Worm (Caenorhabditis elegans) whole organism, L4 larva: ENCODE data around the gene F25E5.5.

Experiments
- D1046.2 ChIP-seq: fragments of 200-800 bp; sonication (Bioruptor generic); IDR thresholded peaks from 2 replicates; pipeline ENCODE4 v1.3.6; 2022; ENCODE audit warnings: missing genetic modification characterization, missing compliant biosample characterization
- F10B5.3 ChIP-seq: sonication (generic microtip); optimal IDR thresholded peaks from 2 replicates; lab custom pipeline; 2016; ENCODE audit warnings: mild to moderate bottlenecking, missing genetic modification characterization, missing compliant biosample characterization
- F26F4.8 ChIP-seq: fragments of 200-800 bp; sonication (Bioruptor generic); conservative IDR thresholded peaks from 2 replicates; pipeline ENCODE4 v1.3.6; 2022; ENCODE audit warnings: missing genetic modification characterization, missing compliant biosample characterization
- F37D6.2 ChIP-seq: sonication (generic microtip); optimal IDR thresholded peaks from 2 replicates; lab custom pipeline; 2016; ENCODE audit warnings: mild to moderate bottlenecking, missing genetic modification characterization, missing compliant biosample characterization
- T20F7.1 ChIP-seq: fragments of 200-800 bp; sonication (Bioruptor generic); optimal IDR thresholded peaks from 2 replicates; lab custom pipeline; 2018; ENCODE audit warnings: mild to moderate bottlenecking, missing genetic modification characterization, missing compliant biosample characterization
- T26A8.4 ChIP-seq: fragments of 200-800 bp; sonication (Bioruptor generic); IDR thresholded peaks from 2 replicates; pipeline ENCODE4 v1.3.6; 2022; ENCODE audit warnings: missing genetic modification characterization, missing compliant biosample characterization
- Y105C5A.15 ChIP-seq: fragments of 200-800 bp; sonication (Bioruptor generic); IDR thresholded peaks from 2 replicates; pipeline ENCODE4 v1.3.6; 2022; ENCODE audit warnings: missing genetic modification characterization, missing compliant biosample characterization
- Y48G9A.11 ChIP-seq: fragments of 200-800 bp; sonication (Bioruptor generic); IDR thresholded peaks from 2 replicates; pipeline ENCODE4 v1.3.6; 2022; ENCODE audit warnings: missing genetic modification reagents, missing genetic modification characterization, missing compliant biosample characterization
- Y5F2A.4 ChIP-seq: fragments of 200-800 bp; sonication (Bioruptor generic); optimal IDR thresholded peaks from 2 replicates; lab custom pipeline; 2018; ENCODE audit warnings: mild to moderate bottlenecking, missing genetic modification characterization, missing compliant biosample characterization
- ZK337.2 ChIP-seq: fragments of 200-800 bp; sonication (Bioruptor generic); IDR thresholded peaks from 2 replicates; pipeline ENCODE4 v1.3.6; 2022; ENCODE audit warnings: missing genetic modification reagents, missing genetic modification characterization, missing compliant biosample characterization
- aha-1 ChIP-seq: fragments of 150-350 bp; peaks from one replicate; lab custom pipeline; 2014; ENCODE audit warnings: missing biosample characterization, missing genetic modification characterization
- ama-1 ChIP-seq: fragments of 150-350 bp; optimal IDR thresholded peaks from 2 replicates; lab custom pipeline; 2014; ENCODE audit warnings: inconsistent platforms, mixed read lengths
- arid-1 ChIP-seq: fragments of 200-800 bp; sonication (Bioruptor generic); conservative IDR thresholded peaks from 2 replicates; pipeline ENCODE4 v1.3.6; 2022; ENCODE audit warnings: missing genetic modification reagents, missing genetic modification characterization, missing compliant biosample characterization
- attf-4 ChIP-seq: sonication (generic microtip); optimal IDR thresholded peaks from 3 replicates; lab custom pipeline; 2017; ENCODE audit warnings: missing biosample characterization, missing genetic modification characterization
- ceh-28 ChIP-seq: fragments of 150-350 bp; optimal IDR thresholded peaks from 2 replicates; lab custom pipeline; 2014; ENCODE audit warnings: missing biosample characterization, missing genetic modification reagents, missing genetic modification characterization
- ctbp-1 ChIP-seq: fragments of 200-800 bp; sonication (Bioruptor generic); IDR thresholded peaks from 2 replicates; pipeline ENCODE4 v1.3.6; 2022; ENCODE audit warnings: missing genetic modification reagents, missing genetic modification characterization, missing compliant biosample characterization
- daf-19 ChIP-seq: fragments of 200-800 bp; sonication (Bioruptor generic); conservative IDR thresholded peaks from 2 replicates; pipeline ENCODE4 v1.3.6; 2022; ENCODE audit warnings: missing genetic modification characterization, missing compliant biosample characterization
- dmd-6 ChIP-seq: fragments of 200-800 bp; sonication (Bioruptor generic); IDR thresholded peaks from 2 replicates; pipeline ENCODE4 v1.3.6; 2022; ENCODE audit warnings: missing genetic modification reagents, missing genetic modification characterization, missing compliant biosample characterization
- dmd-8 ChIP-seq: fragments of 200-800 bp; sonication (Bioruptor generic); IDR thresholded peaks from 2 replicates; pipeline ENCODE4 v1.3.6; 2022; ENCODE audit warnings: missing genetic modification characterization, missing compliant biosample characterization
- duxl-1 ChIP-seq: sonication (generic microtip); optimal IDR thresholded peaks from 2 replicates; lab custom pipeline; 2016; ENCODE audit warnings: mild to moderate bottlenecking, missing genetic modification characterization, moderate library complexity, missing compliant biosample characterization; ENCODE audit not compliant: poor library complexity
- egl-43 ChIP-seq: fragments of 200-800 bp; sonication (Bioruptor generic); IDR thresholded peaks from 2 replicates; pipeline ENCODE4 v1.3.6; 2022; ENCODE audit warnings: missing genetic modification reagents, missing genetic modification characterization, missing compliant biosample characterization
- hmg-1.1 ChIP-seq: fragments of 200-800 bp; sonication (Bioruptor generic); IDR thresholded peaks from 2 replicates; pipeline ENCODE4 v1.3.6; 2022; ENCODE audit warnings: missing genetic modification reagents, missing genetic modification characterization, missing compliant biosample characterization
- lim-7 ChIP-seq: fragments of 200-800 bp; sonication (Bioruptor generic); IDR thresholded peaks from 2 replicates; pipeline ENCODE4 v1.3.6; 2022; ENCODE audit warnings: missing genetic modification characterization, missing compliant biosample characterization
- lin-1 ChIP-seq: fragments of 200-800 bp; sonication (Bioruptor generic); IDR thresholded peaks from 2 replicates; pipeline ENCODE4 v1.3.6; 2022; ENCODE audit warnings: missing genetic modification reagents, missing genetic modification characterization, missing compliant biosample characterization
- lin-38 ChIP-seq: fragments of 200-800 bp; sonication (Bioruptor generic); IDR thresholded peaks from 2 replicates; pipeline ENCODE4 v1.3.6; 2022; ENCODE audit warnings: missing genetic modification reagents, missing genetic modification characterization, missing compliant biosample characterization
- lsy-2 ChIP-seq, 2 experiments: fragments of 150-350 bp in 1 of 2; sonication (generic microtip) in 1 of 2; optimal IDR thresholded peaks; 2 replicates each; lab custom pipeline; 2014 to 2017; ENCODE audit warnings: missing biosample characterization in 2 of 2, missing genetic modification characterization in 2 of 2
- mdl-1 ChIP-seq, 2 experiments: fragments of 150-350 bp in 1 of 2; sonication (generic microtip) in 1 of 2; optimal IDR thresholded peaks; 2 replicates each; lab custom pipeline; 2014 to 2017; ENCODE audit warnings: missing biosample characterization in 2 of 2, missing genetic modification characterization in 2 of 2
- mdt-29 ChIP-seq: fragments of 200-800 bp; sonication (Bioruptor generic); IDR thresholded peaks from 2 replicates; pipeline ENCODE4 v1.3.6; 2022; ENCODE audit warnings: missing genetic modification reagents, missing genetic modification characterization, missing compliant biosample characterization
- mes-2 ChIP-seq: sonication (generic microtip); optimal IDR thresholded peaks from 2 replicates; lab custom pipeline; 2016; ENCODE audit warnings: missing genotype, mild to moderate bottlenecking, missing genetic modification characterization, missing compliant biosample characterization; ENCODE audit not compliant: poor library complexity, severe bottlenecking
- mxl-2 ChIP-seq: fragments of 200-800 bp; sonication (Bioruptor generic); conservative IDR thresholded peaks from 2 replicates; pipeline ENCODE4 v1.3.6; 2022; ENCODE audit warnings: missing genetic modification reagents, missing genetic modification characterization, missing compliant biosample characterization
- nhr-10 ChIP-seq: fragments of 150-350 bp; optimal IDR thresholded peaks from 2 replicates; lab custom pipeline; 2014; ENCODE audit warnings: missing biosample characterization, missing genetic modification characterization
- nhr-102 ChIP-seq: sonication (generic microtip); optimal IDR thresholded peaks from 2 replicates; lab custom pipeline; 2016; ENCODE audit warnings: mild to moderate bottlenecking, missing genetic modification characterization, moderate library complexity, missing compliant biosample characterization
- nhr-237 ChIP-seq: sonication (generic microtip); optimal IDR thresholded peaks from 2 replicates; lab custom pipeline; 2017; ENCODE audit warnings: missing biosample characterization, missing genetic modification characterization
- php-3 ChIP-seq: fragments of 200-800 bp; sonication (Bioruptor generic); IDR thresholded peaks from 2 replicates; pipeline ENCODE4 v1.3.6; 2022; ENCODE audit warnings: missing genetic modification reagents, missing genetic modification characterization, missing compliant biosample characterization
- rbr-2 ChIP-seq: sonication (generic microtip); optimal IDR thresholded peaks from 2 replicates; lab custom pipeline; 2016; ENCODE audit warnings: missing genotype, missing genetic modification characterization, missing compliant biosample characterization
- sdz-12 ChIP-seq: fragments of 200-800 bp; sonication (Bioruptor generic); optimal IDR thresholded peaks from 2 replicates; lab custom pipeline; 2018; ENCODE audit warnings: mild to moderate bottlenecking, missing genetic modification characterization, missing compliant biosample characterization
- skn-1 ChIP-seq: fragments of 150-350 bp; optimal IDR thresholded peaks from 2 replicates; lab custom pipeline; 2014; ENCODE audit warnings: missing biosample characterization, missing genetic modification characterization
- spr-1 ChIP-seq: sonication (generic microtip); optimal IDR thresholded peaks from 2 replicates; lab custom pipeline; 2016; ENCODE audit warnings: mild to moderate bottlenecking, missing genetic modification characterization, missing compliant biosample characterization
- spr-3 ChIP-seq: fragments of 200-800 bp; sonication (Bioruptor generic); optimal IDR thresholded peaks from 2 replicates; lab custom pipeline; 2018; ENCODE audit warnings: mild to moderate bottlenecking, missing genetic modification characterization, missing compliant biosample characterization
- tag-97 ChIP-seq: fragments of 200-800 bp; sonication (Bioruptor generic); IDR thresholded peaks from 2 replicates; pipeline ENCODE4 v1.3.6; 2022; ENCODE audit warnings: missing genetic modification characterization, missing compliant biosample characterization
- unc-130 ChIP-seq: sonication (generic microtip); optimal IDR thresholded peaks from 2 replicates; lab custom pipeline; 2016; ENCODE audit warnings: missing genetic modification reagents, missing genetic modification characterization, missing compliant biosample characterization
- unc-62 ChIP-seq, 3 experiments: fragments of 150-350 bp in 1 of 3; sonication (generic microtip); optimal IDR thresholded peaks in 2 of 3; peaks in 1 of 3; 1 replicate in 1 of 3; 2 replicates in 2 of 3; lab custom pipeline; 2014 to 2017; ENCODE audit warnings: missing biosample characterization in 3 of 3, missing genetic modification characterization in 3 of 3, missing genetic modification reagents in 3 of 3, missing genotype in 1 of 3
- zfp-2 ChIP-seq: sonication (generic microtip); optimal IDR thresholded peaks from 2 replicates; lab custom pipeline; 2016; ENCODE audit warnings: mild to moderate bottlenecking, missing genetic modification characterization, missing compliant biosample characterization
- zfp-3 ChIP-seq: fragments of 200-800 bp; sonication (Bioruptor generic); conservative IDR thresholded peaks from 2 replicates; pipeline ENCODE4 v1.3.6; 2022; ENCODE audit warnings: missing genetic modification reagents, missing genetic modification characterization, missing compliant biosample characterization

F25E5.5 gene

DNA sequence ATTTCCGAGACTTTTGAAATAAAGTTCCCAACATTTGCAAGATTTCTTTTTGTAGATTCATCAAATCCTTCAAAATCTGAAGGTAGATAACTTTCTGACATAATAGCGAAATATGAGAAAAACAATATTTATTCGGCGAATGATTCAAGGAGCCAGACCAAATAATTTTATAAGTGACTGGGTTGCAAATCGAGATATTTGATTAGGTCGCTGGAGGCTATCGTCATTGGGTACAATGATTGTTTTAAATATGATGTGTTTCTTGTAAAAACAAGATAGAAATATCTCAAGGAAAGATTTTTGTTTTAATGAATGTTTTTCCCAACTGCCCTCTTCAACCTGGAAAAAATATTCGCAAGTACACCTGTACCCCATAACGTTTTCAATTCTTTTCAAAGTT lies 18.2 kb upstream of the F25E5.5 start, which contains the start of gene srw-69:
TSS of gene srw-69 (minus strand) at position 101 of the 400 bp plus-strand sequence.
- TF ChIP-seq lsy-2 (tag; optimal IDR thresholded peaks at IDR 0.05; lab: Kevin White, UChicago) (no peak), zfp-2 (tag; lab: Kevin White, UChicago) (no peak), hmg-1.1 (GFP tag; lab: Robert Waterston, UW) (no peak), Y48G9A.11 (GFP tag; lab: Robert Waterston, UW) (no peak), D1046.2 (GFP tag; lab: Robert Waterston, UW) (no peak), T26A8.4 (no peak)

DNA sequence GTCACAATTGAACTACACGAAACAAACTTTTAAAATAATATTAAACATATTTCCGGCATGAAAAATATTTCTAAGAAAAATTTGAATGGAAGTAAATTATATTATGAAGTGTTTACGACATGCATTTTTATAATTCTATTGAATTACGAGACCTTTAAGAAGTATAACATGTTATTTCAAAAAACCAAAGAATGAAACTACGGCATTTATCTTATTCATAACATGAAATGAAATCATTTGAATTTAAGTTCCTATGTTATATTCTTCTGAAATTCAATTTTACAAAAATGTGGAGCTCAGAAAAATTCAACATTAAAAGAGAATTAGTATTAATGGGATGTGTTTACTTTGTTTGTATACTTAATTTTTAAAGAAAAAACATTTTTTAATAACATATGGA lies 16.0 kb upstream of the F25E5.5 start, which contains the start of gene srw-71:
TSS of gene srw-71 (minus strand) at position 101 of the 400 bp plus-strand sequence.
- TF ChIP-seq aha-1 (tag; lab: Kevin White, UChicago) = peak; percentile 11
- TF ChIP-seq php-3 (GFP tag; lab: Robert Waterston, UW) = no peak

DNA sequence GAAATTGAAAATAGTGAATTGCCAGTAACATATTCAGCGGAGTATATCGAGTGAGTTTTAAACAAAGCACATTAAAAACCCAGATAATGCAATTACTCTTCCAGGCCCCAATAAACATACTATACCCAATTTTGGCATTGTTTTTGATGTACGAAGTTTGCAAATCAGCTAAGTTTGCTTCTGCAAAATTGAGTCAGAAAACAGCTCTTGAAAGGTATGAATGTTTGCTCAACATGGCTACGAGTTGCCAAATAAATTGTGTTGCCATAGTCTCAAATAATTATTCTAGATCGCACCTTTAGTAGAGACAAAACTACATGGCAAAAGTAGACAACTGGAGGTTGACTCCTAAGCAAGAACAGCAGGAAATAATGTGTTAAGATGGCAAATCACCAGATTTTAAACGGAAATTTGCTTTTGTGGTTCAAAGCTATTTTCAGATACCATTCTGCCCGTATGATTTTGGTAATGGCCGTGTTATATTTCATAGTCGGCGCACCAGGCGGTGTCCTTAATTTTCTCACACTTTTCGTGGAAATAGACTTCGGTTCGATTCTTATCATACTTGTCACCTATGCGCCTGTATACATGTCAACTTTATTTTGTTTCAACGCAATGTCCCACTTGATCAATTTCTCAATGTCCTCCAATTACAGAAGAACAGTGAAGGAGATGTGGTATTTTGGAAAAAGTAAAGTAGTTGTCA lies 14.5 kb upstream of the F25E5.5 start:
- TF ChIP-seq T26A8.4 (peak; percentile 61; the same call in 1 of the 2 replicates), unc-130 (GFP tag; lab: Kevin White, UChicago) (no peak), duxl-1 (tag; lab: Kevin White, UChicago) (peak; percentile 35), nhr-10 (no peak), ama-1 (lab: Kevin White, UChicago) (peak; percentile 73), ceh-28 (tag; lab: Kevin White, UChicago) (no peak), F37D6.2 (tag; lab: Kevin White, UChicago) (no peak), egl-43 (GFP tag; lab: Robert Waterston, UW) (peak; percentile 14; the same call in 1 of the 2 replicates), tag-97 (GFP tag; lab: Robert Waterston, UW) (no peak), mdl-1 (tag; optimal IDR thresholded peaks at IDR 0.05; lab: Kevin White, UChicago) (no peak), nhr-102 (tag; lab: Kevin White, UChicago) (peak; percentile 68), nhr-237 (tag; lab: Kevin White, UChicago) (no peak), lin-1 (GFP tag; lab: Robert Waterston, UW) (peak; percentile 58; the same call in 1 of the 2 replicates), lim-7 (GFP tag; lab: Robert Waterston, UW) (0 out of 2 replicates have a peak, but pooled peaks have one; percentile 42), spr-1 (tag; lab: Kevin White, UChicago) (peak; percentile 40), T20F7.1 (GFP tag; lab: Kevin White, UChicago) (peak; percentile 22), attf-4 (tag; lab: Kevin White, UChicago) (no peak), F26F4.8 (GFP tag; lab: Robert Waterston, UW) (no peak), lin-38 (peak; percentile 47), F10B5.3 (tag; lab: Kevin White, UChicago) (no peak), dmd-8 (GFP tag; lab: Robert Waterston, UW) (no peak), mes-2 (tag; lab: Kevin White, UChicago) (peak; percentile 29), mxl-2 (no peak), skn-1 (tag; lab: Kevin White, UChicago) (no peak), aha-1 (tag; lab: Kevin White, UChicago) (peak; percentile 90), sdz-12 (peak; percentile 87), arid-1 (peak; percentile 46; the same call in 1 of the 2 replicates), rbr-2 (tag; lab: Kevin White, UChicago) (no peak), Y105C5A.15 (GFP tag; lab: Robert Waterston, UW) (0 out of 2 replicates have a peak, but pooled peaks have one; percentile 2), mdt-29 (GFP tag; lab: Robert Waterston, UW) (0 out of 2 replicates have a peak, but pooled peaks have one; percentile 6), dmd-6 (peak; percentile 25), Y48G9A.11 (GFP tag; lab: Robert Waterston, UW) (peak; percentile 38; the same call in 1 of the 2 replicates), php-3 (GFP tag; lab: Robert Waterston, UW) (peak; percentile 60), daf-19 (GFP tag; lab: Robert Waterston, UW) (no peak), unc-62 (GFP tag; optimal IDR thresholded peaks at IDR 0.05 in 1 of 2; lab: Kevin White, UChicago) (peak in 1 of 2 experiments; percentile 74), unc-62 (tag; optimal IDR thresholded peaks at IDR 0.05; lab: Kevin White, UChicago) (no peak), zfp-3 (GFP tag; lab: Robert Waterston, UW) (peak; percentile 90), ZK337.2 (no peak), lsy-2 (tag; optimal IDR thresholded peaks at IDR 0.05; lab: Kevin White, UChicago) (peak in 1 of 2 experiments; percentile 7), Y5F2A.4 (GFP tag; lab: Kevin White, UChicago) (peak; percentile 29), ctbp-1 (GFP tag; lab: Robert Waterston, UW) (no peak), spr-3 (GFP tag; lab: Kevin White, UChicago) (peak; percentile 39)
